Worm (Caenorhabditis elegans): ENCODE measurements around the gene srz-15.

DNA sequence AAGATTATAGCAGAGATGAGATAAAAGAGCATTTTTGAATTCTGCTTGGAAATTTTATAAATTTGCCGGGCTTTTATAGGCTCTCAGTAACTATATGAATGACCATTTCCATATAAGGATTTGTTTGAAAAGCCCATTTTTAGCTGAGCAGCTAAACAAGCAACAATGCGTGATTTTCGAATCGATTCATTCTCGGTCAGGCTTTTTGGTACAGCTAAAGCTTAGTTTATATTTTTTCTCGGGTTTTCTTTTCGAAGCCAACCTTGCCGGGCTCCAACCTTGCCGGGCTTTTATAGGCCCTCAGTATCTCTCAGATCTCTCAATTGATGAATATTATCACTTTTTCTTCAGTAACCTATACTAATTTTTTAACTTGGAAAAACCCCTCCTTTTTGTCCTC lies 8.8 kb downstream of the srz-15 start, which contains the start of gene srlf-4:
- TF ChIP-seq hmbx-1 (tag; optimal IDR thresholded peaks at IDR 0.05) (no peak), tbx-11 (GFP tag; IDR thresholded peaks at IDR 0.05) (no peak), ceh-36 (tag; optimal IDR thresholded peaks at IDR 0.05) (no peak), hnd-1 (tag; optimal IDR thresholded peaks at IDR 0.05) (no peak), ama-1 (optimal IDR thresholded peaks at IDR 0.05) (no peak), tbx-37 (GFP tag; conservative IDR thresholded peaks at IDR 0.05) (no peak), tra-4 (tag; optimal IDR thresholded peaks at IDR 0.05) (no peak), pes-1 (GFP tag; IDR thresholded peaks at IDR 0.05) (no peak), B0310.2 (tag; optimal IDR thresholded peaks at IDR 0.05) (no peak)

Measured in whole organism, early embryonic.